Worm (Caenorhabditis elegans): ENCODE results near the gene fbxa-141.
"Not testable (repeated sequence)": the region's sequence is repeated elsewhere in the genome, so short reads cannot be mapped to it uniquely, and the experiment has no call there.

Gene fbxa-141

DNA sequence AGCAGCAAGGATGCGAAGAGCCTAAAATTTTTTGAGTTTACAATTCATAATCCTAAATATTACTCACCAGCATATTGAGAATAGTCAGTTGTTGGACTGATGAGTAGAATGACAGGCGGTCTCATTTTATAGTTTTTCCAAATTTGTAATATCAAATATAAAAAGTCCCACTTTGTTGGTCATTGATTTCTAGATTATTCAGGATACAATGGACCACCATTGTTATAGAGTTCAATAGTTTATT lies 12.3 kb upstream of the fbxa-141 start, which contains the start of gene nspc-17:
TSS of gene nspc-17 (minus strand) at position 101 of the 244 bp plus-strand sequence.
- TF ChIP-seq R02D3.7, ztf-11, nhr-237 (tag; optimal IDR thresholded peaks at IDR 0.05): not testable (repeated sequence)

DNA sequence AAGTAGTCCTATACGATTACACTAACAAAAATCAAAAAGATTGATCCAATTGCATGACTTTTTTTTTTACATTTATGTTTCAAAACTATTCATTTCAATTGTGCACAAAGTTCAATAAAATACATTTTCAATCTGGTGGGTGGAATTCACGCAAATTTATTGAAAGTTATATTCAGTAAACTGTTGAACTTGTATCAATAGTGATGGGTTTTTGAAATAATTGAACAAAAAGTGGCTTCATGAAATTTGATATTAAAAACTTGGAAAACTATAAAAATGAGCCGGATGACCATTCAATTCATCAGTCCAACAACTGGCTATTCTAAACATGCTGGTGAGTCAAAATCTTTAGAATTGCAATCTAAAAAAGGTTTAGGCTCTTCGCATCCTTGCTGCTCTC lies 10.6 kb upstream of the fbxa-141 start, which contains the start of gene nspc-16:
TSS of gene nspc-16 (plus strand) at position 301 of the 400 bp plus-strand sequence.
- TF ChIP-seq R02D3.7 (tag; optimal IDR thresholded peaks at IDR 0.05): no peak
- no peak for TF ChIP-seq nhr-12 (tag; optimal IDR thresholded peaks at IDR 0.05)
- TF ChIP-seq sem-4 (tag; optimal IDR thresholded peaks at IDR 0.05): no peak
- TF ChIP-seq nhr-6 (tag; optimal IDR thresholded peaks at IDR 0.05): no peak
- no peak for TF ChIP-seq peb-1 (tag; optimal IDR thresholded peaks at IDR 0.05)
- TF ChIP-seq lin-39 (tag; optimal IDR thresholded peaks at IDR 0.05): no peak
- TF ChIP-seq dmd-4 (tag; optimal IDR thresholded peaks at IDR 0.05): no peak
- TF ChIP-seq elt-3 (tag; optimal IDR thresholded peaks at IDR 0.05): no peak
- TF ChIP-seq mab-5 (tag; optimal IDR thresholded peaks at IDR 0.05): no peak
- no peak for TF ChIP-seq mbf-1 (tag; optimal IDR thresholded peaks at IDR 0.05)
- TF ChIP-seq ztf-1 (GFP tag; conservative IDR thresholded peaks at IDR 0.05): no peak
- TF ChIP-seq ceh-16 (tag; optimal IDR thresholded peaks at IDR 0.05): no peak
- no peak for TF ChIP-seq unc-39 (tag; optimal IDR thresholded peaks at IDR 0.05)
- TF ChIP-seq alr-1 (tag; optimal IDR thresholded peaks at IDR 0.05): no peak
- TF ChIP-seq sma-3 (GFP tag; optimal IDR thresholded peaks at IDR 0.05): no peak

DNA sequence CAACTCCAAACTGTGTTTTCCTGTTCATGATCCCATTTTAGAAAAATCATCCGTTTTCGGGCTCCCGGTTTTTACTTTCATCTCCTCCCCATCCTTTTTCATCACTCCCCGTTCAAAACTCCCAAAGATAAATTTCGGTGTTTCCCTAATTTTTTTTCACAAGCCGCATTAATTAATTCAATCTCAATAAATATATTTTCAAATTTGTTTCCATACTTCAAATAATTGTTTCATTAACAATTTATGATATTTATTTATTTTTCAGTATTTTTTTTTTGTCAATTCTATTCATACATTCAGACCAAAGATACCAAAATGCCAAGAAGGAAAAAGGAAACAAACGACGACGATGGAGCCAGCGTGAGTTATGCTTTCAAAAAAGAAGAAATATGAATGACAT lies 7.7 kb upstream of the fbxa-141 start, which contains the start of gene D1025.1:
TSS of gene D1025.1 (plus strand) at position 301 of the 400 bp plus-strand sequence.
- TF ChIP-seq skn-1 (tag; optimal IDR thresholded peaks at IDR 0.05): no peak
- TF ChIP-seq ceh-16 (tag; optimal IDR thresholded peaks at IDR 0.05): no peak
- no peak for TF ChIP-seq gmeb-1 (tag; optimal IDR thresholded peaks at IDR 0.05)
- no peak for TF ChIP-seq ceh-82 (tag; optimal IDR thresholded peaks at IDR 0.05)
- no peak for TF ChIP-seq F13H6.1 (tag; optimal IDR thresholded peaks at IDR 0.05)
- no peak for TF ChIP-seq blmp-1 (tag; optimal IDR thresholded peaks at IDR 0.05; ENCODE audit: insufficient read depth)
- TF ChIP-seq crh-2 (tag; optimal IDR thresholded peaks at IDR 0.05): no peak
- TF ChIP-seq nhr-12 (tag; optimal IDR thresholded peaks at IDR 0.05): no peak

- TF ChIP-seq snpc-4 (tag; optimal IDR thresholded peaks at IDR 0.05) (peak; percentile 45), nhr-12 (tag; optimal IDR thresholded peaks at IDR 0.05) (no peak)
These were observed 5.1 kb upstream of the fbxa-141 start for ce11 chrX:14517842-14518241.

DNA sequence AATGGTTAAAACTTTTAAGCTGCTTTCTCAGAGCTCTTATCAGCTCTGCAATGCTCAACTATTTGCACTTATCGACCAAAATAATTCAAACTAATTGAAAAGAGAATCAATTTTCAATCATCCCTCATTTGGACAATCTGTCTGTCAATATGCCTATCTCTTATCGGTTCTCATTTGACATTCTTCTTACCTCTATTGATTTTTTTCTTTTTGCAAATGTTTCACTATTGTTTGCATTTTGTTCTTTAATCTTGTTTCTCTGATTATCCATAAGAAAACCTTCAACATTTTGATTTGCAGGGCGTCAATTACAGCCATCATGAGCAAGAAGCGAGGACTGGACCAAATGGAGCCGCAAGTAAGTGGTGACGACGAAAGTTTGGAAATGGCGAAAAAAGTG lies 3.8 kb upstream of the fbxa-141 start, which contains the start of gene D1025.10:
TSS of gene D1025.10 (plus strand) at position 301 of the 400 bp plus-strand sequence.
- no peak for TF ChIP-seq ceh-16 (tag; optimal IDR thresholded peaks at IDR 0.05)
- TF ChIP-seq nhr-25 (tag; optimal IDR thresholded peaks at IDR 0.05): no peak
- no peak for TF ChIP-seq snpc-4 (tag; optimal IDR thresholded peaks at IDR 0.05)
- no peak for TF ChIP-seq C34F6.9 (tag; optimal IDR thresholded peaks at IDR 0.05)
- no peak for TF ChIP-seq crh-2 (tag; optimal IDR thresholded peaks at IDR 0.05)
- no peak for TF ChIP-seq ceh-82 (tag; optimal IDR thresholded peaks at IDR 0.05)
- TF ChIP-seq unc-39 (tag; optimal IDR thresholded peaks at IDR 0.05): no peak
- TF ChIP-seq blmp-1 (tag; optimal IDR thresholded peaks at IDR 0.05; ENCODE audit: insufficient read depth): no peak
- no peak for TF ChIP-seq R02D3.7 (tag; optimal IDR thresholded peaks at IDR 0.05)
- no peak for TF ChIP-seq mdl-1 (tag; optimal IDR thresholded peaks at IDR 0.05)
- no peak for TF ChIP-seq sma-9 (GFP tag; optimal IDR thresholded peaks at IDR 0.05)
- no peak for TF ChIP-seq sma-9 (tag; optimal IDR thresholded peaks at IDR 0.05)
- TF ChIP-seq gmeb-1 (tag; optimal IDR thresholded peaks at IDR 0.05): no peak
- TF ChIP-seq alr-1 (tag; optimal IDR thresholded peaks at IDR 0.05): no peak
- TF ChIP-seq aly-2 (tag; optimal IDR thresholded peaks at IDR 0.05): no peak

ce11 chrX:14515028-14515427 lies 2.3 kb upstream of the fbxa-141 start, which contains the start of gene gcsh-1:
Gene gcsh-1, minus strand, starts transcription at chrX:14515073.
- no peak for TF ChIP-seq R02D3.7 (tag; optimal IDR thresholded peaks at IDR 0.05)
- TF ChIP-seq unc-62 (GFP tag; optimal IDR thresholded peaks at IDR 0.05): no peak
- TF ChIP-seq fos-1 (tag; optimal IDR thresholded peaks at IDR 0.05): peak; percentile 64
- TF ChIP-seq nhr-12 (tag; optimal IDR thresholded peaks at IDR 0.05): no peak
- no peak for TF ChIP-seq unc-55 (GFP tag; optimal IDR thresholded peaks at IDR 0.05)
- TF ChIP-seq crh-2 (tag; optimal IDR thresholded peaks at IDR 0.05): peak; percentile 16
- no peak for TF ChIP-seq nhr-11 (tag; optimal IDR thresholded peaks at IDR 0.05)
- no peak for TF ChIP-seq F13H6.1 (tag; optimal IDR thresholded peaks at IDR 0.05)
- no peak for TF ChIP-seq zag-1 (tag; optimal IDR thresholded peaks at IDR 0.05)
- no peak for TF ChIP-seq nhr-23 (tag; optimal IDR thresholded peaks at IDR 0.05)
- TF ChIP-seq sma-9 (GFP tag; optimal IDR thresholded peaks at IDR 0.05): peak; percentile 37
- no peak for TF ChIP-seq sma-9 (tag; optimal IDR thresholded peaks at IDR 0.05)
- no peak for TF ChIP-seq lin-11 (tag; optimal IDR thresholded peaks at IDR 0.05)
- TF ChIP-seq nhr-21 (tag; optimal IDR thresholded peaks at IDR 0.05): no peak
- TF ChIP-seq ama-1 (optimal IDR thresholded peaks at IDR 0.05): no peak
- TF ChIP-seq snpc-4 (tag; optimal IDR thresholded peaks at IDR 0.05): no peak
- TF ChIP-seq nhr-6 (tag; optimal IDR thresholded peaks at IDR 0.05): no peak
- TF ChIP-seq skn-1 (tag; optimal IDR thresholded peaks at IDR 0.05): no peak
- TF ChIP-seq nhr-10 (tag; optimal IDR thresholded peaks at IDR 0.05): no peak
- TF ChIP-seq aly-2 (tag; optimal IDR thresholded peaks at IDR 0.05): no peak
- no peak for TF ChIP-seq dmd-4 (tag; optimal IDR thresholded peaks at IDR 0.05)
- TF ChIP-seq lin-13 (GFP tag; optimal IDR thresholded peaks at IDR 0.05): no peak
- TF ChIP-seq nhr-129 (tag; optimal IDR thresholded peaks at IDR 0.05): no peak
- TF ChIP-seq ZK546.5 (tag; optimal IDR thresholded peaks at IDR 0.05): no peak

Measured in whole organism, L2 larva.